Fruit fly (Drosophila melanogaster) whole organism, embryonic: ENCODE results near the gene CG10137.
A peak's percentile ranks its signal among the peaks of the same experiment; 100 is the strongest.

Source experiments
- BtbVII ChIP-seq: fragments of 200-800 bp; sonication (Bioruptor generic); optimal IDR thresholded peaks from 3 replicates; lab custom pipeline; 2017; ENCODE audit warnings: missing biosample characterization, mild to moderate bottlenecking, missing genetic modification characterization
- CG10979 ChIP-seq: fragments of 200-800 bp; sonication (Bioruptor generic); optimal IDR thresholded peaks from 2 replicates; lab custom pipeline; 2018; ENCODE audit warnings: missing biosample characterization, mild to moderate bottlenecking, missing genetic modification characterization, moderate library complexity
- CG13775 ChIP-seq: fragments of 200-800 bp; sonication (Bioruptor generic); optimal IDR thresholded peaks from 3 replicates; lab custom pipeline; 2017; ENCODE audit warnings: missing biosample characterization, mild to moderate bottlenecking, missing genetic modification characterization
- CG14441 ChIP-seq: fragments of 200-800 bp; sonication (Bioruptor generic); IDR thresholded peaks from 2 replicates; pipeline ENCODE4 v1.3.6; 2022; ENCODE audit warnings: missing biosample characterization, missing genetic modification characterization
- CG1529 ChIP-seq: fragments of 200-800 bp; sonication (Bioruptor generic); optimal IDR thresholded peaks from 3 replicates; lab custom pipeline; 2018; ENCODE audit warnings: missing biosample characterization, missing genetic modification characterization
- CG15479 ChIP-seq: fragments of 200-800 bp; sonication (Bioruptor generic); optimal IDR thresholded peaks from 3 replicates; lab custom pipeline; 2019; ENCODE audit warnings: missing biosample characterization, mild to moderate bottlenecking, missing genetic modification characterization, moderate library complexity
- CG1602 ChIP-seq: fragments of 200-800 bp; sonication (Bioruptor generic); optimal IDR thresholded peaks from 3 replicates; lab custom pipeline; 2016; ENCODE audit warnings: missing biosample characterization, missing genetic modification characterization
- CG17829 ChIP-seq: fragments of 200-800 bp; optimal IDR thresholded peaks from 2 replicates; lab custom pipeline; 2019; ENCODE audit warnings: missing biosample characterization, mild to moderate bottlenecking, missing genetic modification characterization, moderate library complexity
- CG17912 ChIP-seq: fragments of 200-800 bp; sonication (Bioruptor generic); optimal IDR thresholded peaks from 2 replicates; lab custom pipeline; 2018; ENCODE audit warnings: missing biosample characterization, mild to moderate bottlenecking, missing genetic modification characterization
- CG18011 ChIP-seq: fragments of 200-800 bp; sonication (Bioruptor generic); optimal IDR thresholded peaks from 2 replicates; lab custom pipeline; 2017; ENCODE audit warnings: missing biosample characterization, missing genetic modification characterization, mild to moderate bottlenecking, moderate library complexity, missing genotype
- CG2202 ChIP-seq: fragments of 200-800 bp; sonication (Bioruptor generic); optimal IDR thresholded peaks from 2 replicates; lab custom pipeline; 2018; ENCODE audit warnings: missing biosample characterization, mild to moderate bottlenecking, missing genetic modification characterization
- CG33557 ChIP-seq: fragments of 200-800 bp; sonication (Bioruptor generic); optimal IDR thresholded peaks from 2 replicates; lab custom pipeline; 2019; ENCODE audit warnings: missing biosample characterization, mild to moderate bottlenecking, missing genetic modification characterization, moderate library complexity
- CG42726 ChIP-seq: fragments of 200-800 bp; sonication (Bioruptor generic); IDR thresholded peaks from 2 replicates; pipeline ENCODE4 v1.3.6; 2022; ENCODE audit warnings: missing biosample characterization, missing genetic modification characterization; ENCODE audit not compliant: partially characterized antibody
- CG4707 ChIP-seq: fragments of 200-800 bp; sonication (Bioruptor generic); optimal IDR thresholded peaks from 2 replicates; lab custom pipeline; 2018; ENCODE audit warnings: missing biosample characterization, mild to moderate bottlenecking, missing genetic modification characterization, moderate library complexity
- CG5180 ChIP-seq: fragments of 200-800 bp; sonication (Bioruptor generic); optimal IDR thresholded peaks from 3 replicates; lab custom pipeline; 2017; ENCODE audit warnings: missing biosample characterization, missing genetic modification characterization, mild to moderate bottlenecking, moderate library complexity, missing genetic modification reagents
- CG6791 ChIP-seq: fragments of 200-800 bp; sonication (Bioruptor generic); IDR thresholded peaks from 3 replicates; pipeline ENCODE4 v1.3.6; 2022; ENCODE audit warnings: missing biosample characterization, missing genetic modification characterization; ENCODE audit not compliant: partially characterized antibody
- CG7839 ChIP-seq: fragments of 200-800 bp; sonication (Bioruptor generic); optimal IDR thresholded peaks from 3 replicates; lab custom pipeline; 2018; ENCODE audit warnings: missing biosample characterization, mild to moderate bottlenecking, missing genetic modification characterization, moderate library complexity
- CG7963 ChIP-seq: fragments of 200-800 bp; sonication (Bioruptor generic); IDR thresholded peaks from 3 replicates; pipeline ENCODE4 v1.3.6; 2022; ENCODE audit warnings: missing biosample characterization, missing genetic modification characterization; ENCODE audit not compliant: partially characterized antibody
- CG8765 ChIP-seq: fragments of 200-800 bp; sonication (Bioruptor generic); IDR thresholded peaks from 2 replicates; pipeline ENCODE4 v1.3.6; 2022; ENCODE audit warnings: missing biosample characterization, missing genetic modification characterization
- CG9876 ChIP-seq: fragments of 200-800 bp; sonication (Bioruptor generic); optimal IDR thresholded peaks from 2 replicates; lab custom pipeline; 2016; ENCODE audit warnings: missing biosample characterization, missing genetic modification characterization
- CTCF ChIP-seq: fragments of 200-800 bp; sonication (Bioruptor generic); optimal IDR thresholded peaks from 2 replicates; lab custom pipeline; 2017; ENCODE audit warnings: missing biosample characterization, mild to moderate bottlenecking, missing genetic modification characterization, moderate library complexity
- Dbx ChIP-seq: fragments of 200-800 bp; sonication (Bioruptor generic); IDR thresholded peaks from 3 replicates; pipeline ENCODE4 v1.3.6; 2022; ENCODE audit warnings: missing biosample characterization, missing genetic modification characterization
- E2f1 ChIP-seq: fragments of 200-800 bp; sonication (Bioruptor generic); IDR thresholded peaks from 2 replicates; pipeline ENCODE4 v1.3.6; 2022; ENCODE audit warnings: missing biosample characterization, missing genetic modification characterization
- Gug ChIP-seq: fragments of 200-800 bp; sonication (Bioruptor generic); IDR thresholded peaks from 4 replicates; pipeline ENCODE4 v1.3.6; 2022; ENCODE audit warnings: missing biosample characterization, missing genetic modification characterization
- Oaz ChIP-seq: fragments of 200-800 bp; sonication (Bioruptor generic); IDR thresholded peaks from 2 replicates; pipeline ENCODE4 v1.3.6; 2022; ENCODE audit warnings: missing biosample characterization, missing genetic modification characterization
- Sin3A ChIP-seq: fragments of >200 bp; optimal IDR thresholded peaks from 2 replicates; lab custom pipeline; 2018
- amos ChIP-seq: fragments of 200-800 bp; sonication (Bioruptor generic); IDR thresholded peaks from 2 replicates; pipeline ENCODE4 v1.3.6; 2022; ENCODE audit warnings: missing biosample characterization, missing genetic modification characterization; ENCODE audit not compliant: partially characterized antibody
- ato ChIP-seq: fragments of 200-800 bp; sonication (Bioruptor generic); IDR thresholded peaks from 2 replicates; pipeline ENCODE4 v1.3.6; 2022; ENCODE audit warnings: missing biosample characterization, missing genetic modification characterization; ENCODE audit not compliant: partially characterized antibody
- az2 ChIP-seq: fragments of 200-800 bp; sonication (Bioruptor generic); optimal IDR thresholded peaks from 3 replicates; lab custom pipeline; 2016; ENCODE audit warnings: missing biosample characterization, missing genetic modification characterization
- bbx ChIP-seq: fragments of 200-800 bp; sonication (Bioruptor generic); IDR thresholded peaks from 2 replicates; pipeline ENCODE4 v1.3.6; 2022; ENCODE audit warnings: missing biosample characterization, missing genetic modification characterization; ENCODE audit not compliant: partially characterized antibody
- cato ChIP-seq: fragments of 200-800 bp; sonication (Bioruptor generic); optimal IDR thresholded peaks from 2 replicates; lab custom pipeline; 2016; ENCODE audit warnings: missing biosample characterization, missing genetic modification characterization, borderline replicate concordance
- crp ChIP-seq, 2 experiments: fragments of 200-800 bp; sonication (Bioruptor generic); optimal IDR thresholded peaks; 2 replicates in 1 of 2; 3 replicates in 1 of 2; lab custom pipeline; 2017; ENCODE audit warnings: missing biosample characterization in 2 of 2, missing genetic modification characterization in 2 of 2, mild to moderate bottlenecking in 1 of 2, moderate library complexity in 1 of 2
- dati ChIP-seq: fragments of 200-800 bp; sonication (Bioruptor generic); IDR thresholded peaks from 2 replicates; pipeline ENCODE4 v1.3.6; 2022; ENCODE audit warnings: missing biosample characterization, missing genetic modification characterization
- dmrt99B ChIP-seq: fragments of 200-800 bp; sonication (Bioruptor generic); optimal IDR thresholded peaks from 2 replicates; lab custom pipeline; 2018; ENCODE audit warnings: missing biosample characterization, mild to moderate bottlenecking, missing genetic modification characterization, moderate library complexity
- exex ChIP-seq: fragments of 200-800 bp; sonication (Bioruptor generic); optimal IDR thresholded peaks from 4 replicates; lab custom pipeline; 2018; ENCODE audit warnings: missing biosample characterization, mild to moderate bottlenecking, missing genetic modification characterization, moderate library complexity
- fd96Cb ChIP-seq: fragments of 200-800 bp; sonication (Bioruptor generic); optimal IDR thresholded peaks from 2 replicates; lab custom pipeline; 2018; ENCODE audit warnings: missing biosample characterization, mild to moderate bottlenecking, missing genetic modification characterization, moderate library complexity
- fru ChIP-seq: fragments of >200 bp; optimal IDR thresholded peaks from 2 replicates; lab custom pipeline; 2017
- hb ChIP-seq: fragments of 200-800 bp; sonication (Bioruptor generic); IDR thresholded peaks from 3 replicates; pipeline ENCODE4 v1.3.6; 2022; ENCODE audit warnings: missing biosample characterization, missing genetic modification characterization; ENCODE audit not compliant: partially characterized antibody
- hkb ChIP-seq, 2 experiments: fragments of 200-800 bp in 1 of 2; fragments of >200 bp in 1 of 2; sonication (Bioruptor generic) in 1 of 2; IDR thresholded peaks in 1 of 2; optimal IDR thresholded peaks in 1 of 2; 2 replicates each; pipeline versions ENCODE4 v1.3.6 to Lab custom; 2017 to 2022; ENCODE audit warnings: missing biosample characterization in 1 of 2, missing genetic modification characterization in 1 of 2
- kay ChIP-seq: fragments of 200-800 bp; sonication (Bioruptor generic); optimal IDR thresholded peaks from 2 replicates; lab custom pipeline; 2016; ENCODE audit warnings: missing biosample characterization, missing genetic modification characterization
- maf-S ChIP-seq: fragments of 200-800 bp; sonication (Bioruptor generic); optimal IDR thresholded peaks from 2 replicates; lab custom pipeline; 2016; ENCODE audit warnings: missing biosample characterization, missing genetic modification characterization
- nau ChIP-seq: fragments of 200-800 bp; sonication (Bioruptor generic); optimal IDR thresholded peaks from 3 replicates; lab custom pipeline; 2017; ENCODE audit warnings: missing biosample characterization, mild to moderate bottlenecking, missing genetic modification characterization, missing genetic modification reagents
- otp ChIP-seq: fragments of 200-800 bp; sonication (Bioruptor generic); IDR thresholded peaks from 3 replicates; pipeline ENCODE4, ENCODE4 v1.3.6; 2022; ENCODE audit warnings: missing biosample characterization, missing genetic modification characterization
- pho ChIP-seq: fragments of 200-800 bp; sonication (Bioruptor generic); optimal IDR thresholded peaks from 2 replicates; lab custom pipeline; 2016; ENCODE audit warnings: missing biosample characterization, missing genetic modification characterization
- run ChIP-seq: fragments of 200-800 bp; sonication (Bioruptor generic); optimal IDR thresholded peaks from 3 replicates; lab custom pipeline; 2018; ENCODE audit warnings: missing biosample characterization, mild to moderate bottlenecking, missing genetic modification characterization
- shn ChIP-seq: fragments of 200-800 bp; sonication (Bioruptor generic); optimal IDR thresholded peaks from 3 replicates; lab custom pipeline; 2016; ENCODE audit warnings: missing biosample characterization, missing genetic modification characterization
- sima ChIP-seq: fragments of 200-800 bp; sonication (Bioruptor generic); optimal IDR thresholded peaks from 2 replicates; lab custom pipeline; 2016; ENCODE audit warnings: missing biosample characterization, missing genetic modification characterization
- sob ChIP-seq: fragments of 200-800 bp; sonication (Bioruptor generic); IDR thresholded peaks from 2 replicates; pipeline ENCODE4 v1.3.6; 2022; ENCODE audit warnings: missing biosample characterization, missing genetic modification characterization
- vfl ChIP-seq: fragments of 200-800 bp; sonication (Bioruptor generic); optimal IDR thresholded peaks from 2 replicates; lab custom pipeline; 2016; ENCODE audit warnings: missing biosample characterization, missing genetic modification characterization

Gene CG10137

dm6 chr2L:19575626-19576298 lies 49.3 kb downstream of the CG10137 start (continued):
- TF ChIP-seq CG33557 (peak; percentile 88), CG17912 (peak; percentile 62), az2 (peak; percentile 97), dmrt99B (tag; lab: Kevin White, UChicago) (peak; percentile 97), CG10979 (peak; percentile 96), CG2202 (tag; lab: Kevin White, UChicago) (peak; percentile 87), Oaz (GFP tag; lab: Robert Waterston, UW) (peak; percentile 86), CG9876 (GFP tag; lab: Kevin White, UChicago) (peak; percentile 95), CG1529 (GFP tag; lab: Kevin White, UChicago) (peak; percentile 91), amos (GFP tag; lab: Robert Waterston, UW) (peak; percentile 27; the same call in 1 of the 2 replicates), otp (GFP tag; lab: Robert Waterston, UW) (peak; percentile 76; the same call in 2 of the 3 replicates), nau (GFP tag; lab: Kevin White, UChicago) (peak; percentile 91), E2f1 (GFP tag; lab: Robert Waterston, UW) (peak; percentile 92), hkb (optimal IDR thresholded peaks at IDR 0.05; lab: Kevin White, UChicago) (peak; percentile 54), hkb (GFP tag; IDR thresholded peaks at IDR 0.05; lab: Robert Waterston, UW) (peak; percentile 94), bbx (GFP tag; lab: Robert Waterston, UW) (peak; percentile 32; the same call in 1 of the 2 replicates), exex (tag; lab: Kevin White, UChicago) (peak; percentile 67), CTCF (GFP tag; lab: Kevin White, UChicago) (peak; percentile 67), Gug (GFP tag; lab: Robert Waterston, UW) (peak; percentile 97), run (tag; lab: Kevin White, UChicago) (peak; percentile 92), CG42726 (GFP tag; lab: Robert Waterston, UW) (no peak; the same call in 1 of the 2 replicates), sima (peak; percentile 89), CG15479 (GFP tag; lab: Kevin White, UChicago) (peak; percentile 77), fd96Cb (peak; percentile 97), fru (lab: Kevin White, UChicago) (no peak), dati (no peak; the same call in 1 of the 2 replicates), maf-S (peak; percentile 97), CG1602 (GFP tag; lab: Kevin White, UChicago) (peak; percentile 96), crp (GFP tag; optimal IDR thresholded peaks at IDR 0.05; lab: Kevin White, UChicago) (peak in 1 of 2 experiments; percentile 69), kay (peak; percentile 91), CG13775 (GFP tag; lab: Kevin White, UChicago) (peak; percentile 97), cato (GFP tag; lab: Kevin White, UChicago) (peak; percentile 89), CG18011 (GFP tag; lab: Kevin White, UChicago) (peak; percentile 88), shn (GFP tag; lab: Kevin White, UChicago) (peak; percentile 97), CG5180 (GFP tag; lab: Kevin White, UChicago) (peak; percentile 84), CG6791 (GFP tag; lab: Robert Waterston, UW) (0 out of 3 replicates have a peak, but pooled peaks have one; percentile 14), BtbVII (peak; percentile 94), CG4707 (peak; percentile 99), ato (GFP tag; lab: Robert Waterston, UW) (no peak), sob (peak; percentile 94), CG8765 (GFP tag; lab: Robert Waterston, UW) (peak; percentile 80), Sin3A (no peak), pho (peak; percentile 98), hb (no peak), CG14441 (peak; percentile 94), CG7963 (GFP tag; lab: Robert Waterston, UW) (no peak), Dbx (GFP tag; lab: Robert Waterston, UW) (peak; percentile 94), CG17829 (tag; lab: Kevin White, UChicago) (peak; percentile 97), vfl (GFP tag; lab: Kevin White, UChicago) (peak; percentile 94), CG7839 (tag; lab: Kevin White, UChicago) (peak; percentile 98)
